Worm (Caenorhabditis elegans) whole organism, L1 larva: ENCODE results near the gene tag-234.
A peak's percentile ranks its signal among the peaks of the same experiment; 100 is the strongest.

Experiments used
- ama-1 ChIP-seq: fragments of 150-350 bp; optimal IDR thresholded peaks from 2 replicates; lab custom pipeline; 2014
- dpl-1 ChIP-seq, 3 experiments: fragments of 150-350 bp in 2 of 3; sonication (generic microtip) in 1 of 3; optimal IDR thresholded peaks; 2 replicates each; lab custom pipeline; 2014 to 2017; ENCODE audit warnings: missing biosample characterization in 3 of 3, missing genetic modification characterization in 3 of 3, missing genetic modification reagents in 3 of 3
- ets-5 ChIP-seq: fragments of 200-800 bp; sonication (Bioruptor generic); IDR thresholded peaks from 2 replicates; pipeline ENCODE4 v1.3.6; 2022; ENCODE audit warnings: missing genetic modification characterization, missing compliant biosample characterization
- fkh-10 ChIP-seq: sonication (generic microtip); optimal IDR thresholded peaks from 2 replicates; lab custom pipeline; 2017; ENCODE audit warnings: missing biosample characterization, missing genetic modification reagents, missing genetic modification characterization
- lin-14 ChIP-seq: fragments of 200-800 bp; sonication (Bioruptor generic); optimal IDR thresholded peaks from 2 replicates; lab custom pipeline; 2018; ENCODE audit warnings: mild to moderate bottlenecking, missing genetic modification characterization, moderate library complexity, missing compliant biosample characterization
- nhr-12 ChIP-seq: sonication (generic microtip); optimal IDR thresholded peaks from 2 replicates; lab custom pipeline; 2017; ENCODE audit warnings: missing biosample characterization, missing genetic modification characterization
- skn-1 ChIP-seq: fragments of 150-350 bp; optimal IDR thresholded peaks from 2 replicates; lab custom pipeline; 2014; ENCODE audit warnings: missing biosample characterization, missing genetic modification characterization
- tlp-1 ChIP-seq: fragments of 150-350 bp; optimal IDR thresholded peaks from 2 replicates; lab custom pipeline; 2014; ENCODE audit warnings: missing biosample characterization, missing genetic modification characterization
- unc-130 ChIP-seq: fragments of 150-350 bp; optimal IDR thresholded peaks from 2 replicates; lab custom pipeline; 2017; ENCODE audit warnings: missing biosample characterization, missing genetic modification characterization, inconsistent platforms
- unc-62 ChIP-seq: fragments of 150-350 bp; optimal IDR thresholded peaks from 2 replicates; lab custom pipeline; 2014; ENCODE audit warnings: missing biosample characterization, missing genetic modification reagents, missing genetic modification characterization
- xbp-1 ChIP-seq: sonication (generic microtip); optimal IDR thresholded peaks from 2 replicates; lab custom pipeline; 2016; ENCODE audit warnings: missing genetic modification characterization, missing compliant biosample characterization
- ztf-11 ChIP-seq, 2 experiments: sonication (generic microtip); optimal IDR thresholded peaks; 2 replicates each; lab custom pipeline; 2016 to 2017; ENCODE audit warnings: missing genetic modification characterization in 2 of 2, missing biosample characterization in 1 of 2, missing compliant biosample characterization in 1 of 2

ce11 chrII:5889417-5890139, 25.6 kb downstream of the tag-234 start:
- TF ChIP-seq dpl-1 (GFP tag; optimal IDR thresholded peaks at IDR 0.05; lab: Kevin White, UChicago) = no peak
- no peak for TF ChIP-seq fkh-10 (GFP tag; lab: Kevin White, UChicago)
- no peak for TF ChIP-seq nhr-12
- TF ChIP-seq unc-130 (tag; lab: Kevin White, UChicago) = no peak
- TF ChIP-seq ztf-11 (tag; optimal IDR thresholded peaks at IDR 0.05; lab: Kevin White, UChicago) = no peak
- no peak for TF ChIP-seq tlp-1 (tag; lab: Kevin White, UChicago)
- TF ChIP-seq lin-14 (GFP tag; lab: Kevin White, UChicago) = peak; percentile 25
- no peak for TF ChIP-seq xbp-1 (tag; lab: Kevin White, UChicago)
- no peak for TF ChIP-seq ama-1 (lab: Kevin White, UChicago)
- no peak for TF ChIP-seq unc-62 (GFP tag; lab: Kevin White, UChicago)
- TF ChIP-seq skn-1 (tag; lab: Kevin White, UChicago) = no peak
- TF ChIP-seq ets-5 (GFP tag; lab: Robert Waterston, UW) = no peak
